Fruit fly (Drosophila melanogaster): ENCODE data around the gene CG14073.
A peak's percentile ranks its signal among the peaks of the same experiment; 100 is the strongest.

CG14073 gene

dm6 chr3L:18848436-18848835, 28.0 kb upstream of the CG14073 start:
- TF ChIP-seq CG6654 (GFP tag; optimal IDR thresholded peaks at IDR 0.05), result no peak
- peak; percentile 74 for TF ChIP-seq CG15601 (tag; optimal IDR thresholded peaks at IDR 0.05)
- peak; percentile 74 for TF ChIP-seq bcd (GFP tag; optimal IDR thresholded peaks at IDR 0.05)
- TF ChIP-seq bigmax (GFP tag; optimal IDR thresholded peaks at IDR 0.05), result no peak
- TF ChIP-seq Sry-δ (GFP tag; optimal IDR thresholded peaks at IDR 0.05), result peak; percentile 38
- TF ChIP-seq CG31365 (tag; optimal IDR thresholded peaks at IDR 0.05), result peak; percentile 21
- peak; percentile 80; the same call in 2 of the 4 replicates for TF ChIP-seq chinmo (GFP tag; IDR thresholded peaks at IDR 0.05; ENCODE audit: partially characterized antibody)
- TF ChIP-seq Fer3 (tag; optimal IDR thresholded peaks at IDR 0.05), result no peak
- peak; percentile 51; the same call in 1 of the 3 replicates for TF ChIP-seq B-H1 (GFP tag; IDR thresholded peaks at IDR 0.05)
- TF ChIP-seq rib (GFP tag; IDR thresholded peaks at IDR 0.05), result peak; percentile 28; the same call in 1 of the 2 replicates
- TF ChIP-seq croc (GFP tag; conservative IDR thresholded peaks at IDR 0.05), result 0 out of 3 replicates have a peak, but pooled peaks have one; percentile 11
- peak; percentile 46 for TF ChIP-seq Nf-YB (GFP tag; optimal IDR thresholded peaks at IDR 0.05)
- TF ChIP-seq Hr3 (GFP tag; optimal IDR thresholded peaks at IDR 0.05), result peak; percentile 57
- TF ChIP-seq seq (GFP tag; IDR thresholded peaks at IDR 0.05), result 0 out of 2 replicates have a peak, but pooled peaks have one; percentile 23
- peak; percentile 64 for TF ChIP-seq CG30403 (GFP tag; optimal IDR thresholded peaks at IDR 0.05)
- peak; percentile 48 for TF ChIP-seq CG7745 (tag; optimal IDR thresholded peaks at IDR 0.05)
- TF ChIP-seq CG6254 (GFP tag; optimal IDR thresholded peaks at IDR 0.05), result no peak
- TF ChIP-seq CG1792 (GFP tag; optimal IDR thresholded peaks at IDR 0.05), result peak; percentile 41
- peak; percentile 10 for TF ChIP-seq CG3838 (GFP tag; optimal IDR thresholded peaks at IDR 0.05)
- peak; percentile 62 for TF ChIP-seq CG18262 (tag; optimal IDR thresholded peaks at IDR 0.05)
- no peak for TF ChIP-seq CkIIα-i1 (GFP tag; IDR thresholded peaks at IDR 0.05)
- TF ChIP-seq CG11456 (GFP tag; IDR thresholded peaks at IDR 0.05), result no peak
- peak; percentile 64 for TF ChIP-seq CG15514 (GFP tag; optimal IDR thresholded peaks at IDR 0.05)
- TF ChIP-seq trh (GFP tag; optimal IDR thresholded peaks at IDR 0.05), result peak; percentile 1
- peak; percentile 0 for TF ChIP-seq Sox100B (GFP tag; optimal IDR thresholded peaks at IDR 0.05)
- TF ChIP-seq fd3F (GFP tag; optimal IDR thresholded peaks at IDR 0.05), result peak; percentile 32
- TF ChIP-seq psq (GFP tag; optimal IDR thresholded peaks at IDR 0.05), result peak; percentile 16
- peak; percentile 12 for TF ChIP-seq Dp (GFP tag; optimal IDR thresholded peaks at IDR 0.05)
- TF ChIP-seq Max (GFP tag; optimal IDR thresholded peaks at IDR 0.05), result peak; percentile 61
- TF ChIP-seq bowl (GFP tag; IDR thresholded peaks at IDR 0.05), result no peak; the same call in 1 of the 2 replicates
- TF ChIP-seq crp (GFP tag; optimal IDR thresholded peaks at IDR 0.05), result peak in 1 of 2 experiments; percentile 21
- TF ChIP-seq CG8359 (GFP tag; optimal IDR thresholded peaks at IDR 0.05; ENCODE audit: borderline replicate concordance), result peak; percentile 24
- peak; percentile 32 for TF ChIP-seq CG4617 (GFP tag; optimal IDR thresholded peaks at IDR 0.05; ENCODE audit: borderline replicate concordance)
- peak; percentile 14 for TF ChIP-seq CG10543 (GFP tag; optimal IDR thresholded peaks at IDR 0.05)
- no peak for TF ChIP-seq CG11560 (tag; IDR thresholded peaks at IDR 0.05)
- peak; percentile 74 for TF ChIP-seq CG17359 (tag; optimal IDR thresholded peaks at IDR 0.05)
- TF ChIP-seq CG15011 (GFP tag; optimal IDR thresholded peaks at IDR 0.05), result peak; percentile 27
- no peak for TF ChIP-seq dati (GFP tag; IDR thresholded peaks at IDR 0.05)
- no peak for TF ChIP-seq Hmx (GFP tag; optimal IDR thresholded peaks at IDR 0.05)
- TF ChIP-seq amos (GFP tag; IDR thresholded peaks at IDR 0.05; ENCODE audit: partially characterized antibody), result peak; percentile 72
- no peak for TF ChIP-seq TFAM (GFP tag; optimal IDR thresholded peaks at IDR 0.05)
- peak; percentile 36 for TF ChIP-seq CrebB (tag; optimal IDR thresholded peaks at IDR 0.05)
- no peak for TF ChIP-seq pan (optimal IDR thresholded peaks at IDR 0.05)
- TF ChIP-seq pan (GFP tag; optimal IDR thresholded peaks at IDR 0.05 in 1 of 2, IDR thresholded peaks at IDR 0.05 in 1 of 2), result peak in 1 of 2 experiments; percentile 65
- TF ChIP-seq eve (GFP tag; optimal IDR thresholded peaks at IDR 0.05), result peak in 1 of 2 experiments; percentile 64
- no peak for TF ChIP-seq CG6175 (GFP tag; IDR thresholded peaks at IDR 0.05)
- peak; percentile 67; the same call in 2 of the 3 replicates for TF ChIP-seq dysf (GFP tag; IDR thresholded peaks at IDR 0.05)
- TF ChIP-seq pita (GFP tag; optimal IDR thresholded peaks at IDR 0.05), result peak; percentile 85
- peak; percentile 70 for TF ChIP-seq CG31441 (GFP tag; IDR thresholded peaks at IDR 0.05)
- TF ChIP-seq CG3726 (GFP tag; IDR thresholded peaks at IDR 0.05), result no peak

Data from whole organism, embryonic.